Fruit fly (Drosophila melanogaster) whole organism, embryonic: ENCODE measurements around the gene Lip2.

ENCODE experiments used
- Asciz ChIP-seq: fragments of 200-800 bp; sonication (Bioruptor generic); optimal IDR thresholded peaks from 2 replicates; lab custom pipeline; 2017; ENCODE audit warnings: missing biosample characterization, mild to moderate bottlenecking, missing genetic modification characterization, missing genetic modification reagents
- CG10209 ChIP-seq: fragments of 200-800 bp; sonication (Bioruptor generic); optimal IDR thresholded peaks from 3 replicates; lab custom pipeline; 2017; ENCODE audit warnings: missing biosample characterization, mild to moderate bottlenecking, missing genetic modification characterization, missing genetic modification reagents
- CG10462 ChIP-seq: fragments of 200-800 bp; sonication (Bioruptor generic); optimal IDR thresholded peaks from 2 replicates; lab custom pipeline; 2016; ENCODE audit warnings: missing biosample characterization, missing genetic modification characterization
- CG11093 ChIP-seq: fragments of 200-800 bp; sonication (Bioruptor generic); IDR thresholded peaks from 3 replicates; pipeline ENCODE4 v1.3.6; 2022; ENCODE audit warnings: missing biosample characterization, missing genetic modification characterization
- CG12299 ChIP-seq: fragments of 200-800 bp; sonication (Bioruptor generic); optimal IDR thresholded peaks from 2 replicates; lab custom pipeline; 2018; ENCODE audit warnings: missing biosample characterization, mild to moderate bottlenecking, missing genetic modification characterization
- CG1233 ChIP-seq: fragments of 200-800 bp; sonication (Bioruptor generic); optimal IDR thresholded peaks from 4 replicates; lab custom pipeline; 2018; ENCODE audit warnings: missing biosample characterization, mild to moderate bottlenecking, missing genetic modification characterization
- CG12659 ChIP-seq: fragments of 200-800 bp; sonication (Bioruptor generic); optimal IDR thresholded peaks from 3 replicates; lab custom pipeline; 2017; ENCODE audit warnings: mild to moderate bottlenecking, missing biosample characterization, missing genetic modification reagents, missing genetic modification characterization
- CG12769 ChIP-seq: fragments of 200-800 bp; sonication (Bioruptor generic); optimal IDR thresholded peaks from 2 replicates; lab custom pipeline; 2019; ENCODE audit warnings: missing biosample characterization, mild to moderate bottlenecking, missing genetic modification characterization, moderate library complexity
- CG15269 ChIP-seq: fragments of 200-800 bp; sonication (Bioruptor generic); optimal IDR thresholded peaks from 2 replicates; lab custom pipeline; 2018; ENCODE audit warnings: missing biosample characterization, mild to moderate bottlenecking, missing genetic modification characterization, moderate library complexity
- CG17328 ChIP-seq: fragments of 200-800 bp; sonication (Bioruptor generic); IDR thresholded peaks from 2 replicates; pipeline ENCODE4 v1.3.6; 2022; ENCODE audit warnings: missing biosample characterization, missing genetic modification characterization
- CG17359 ChIP-seq: fragments of 200-800 bp; sonication (Bioruptor generic); optimal IDR thresholded peaks from 3 replicates; lab custom pipeline; 2018; ENCODE audit warnings: missing biosample characterization, mild to moderate bottlenecking, missing genetic modification characterization, moderate library complexity
- CG2120 ChIP-seq: fragments of 200-800 bp; sonication (Bioruptor generic); optimal IDR thresholded peaks from 3 replicates; lab custom pipeline; 2016; ENCODE audit warnings: missing biosample characterization, missing genetic modification characterization
- CG32532 ChIP-seq: fragments of 200-800 bp; sonication (Bioruptor generic); IDR thresholded peaks from 2 replicates; pipeline ENCODE4 v1.3.6; 2022; ENCODE audit warnings: missing biosample characterization, missing genetic modification characterization
- CG3281 ChIP-seq: fragments of 200-800 bp; sonication (Bioruptor generic); optimal IDR thresholded peaks from 3 replicates; lab custom pipeline; 2017; ENCODE audit warnings: missing biosample characterization, mild to moderate bottlenecking, missing genetic modification characterization
- CG8089 ChIP-seq: fragments of 200-800 bp; sonication (Bioruptor generic); optimal IDR thresholded peaks from 3 replicates; lab custom pipeline; 2016; ENCODE audit warnings: missing biosample characterization, missing genetic modification characterization
- CG8290 ChIP-seq, 3 experiments: fragments of 200-800 bp; sonication (Bioruptor generic); optimal IDR thresholded peaks; 2 replicates each; lab custom pipeline; 2016 to 2019; ENCODE audit warnings: missing biosample characterization in 3 of 3, missing genetic modification characterization in 3 of 3, mild to moderate bottlenecking in 2 of 3, moderate library complexity in 1 of 3
- CG8359 ChIP-seq: fragments of 200-800 bp; sonication (Bioruptor generic); optimal IDR thresholded peaks from 2 replicates; lab custom pipeline; 2017; ENCODE audit warnings: missing biosample characterization, mild to moderate bottlenecking, missing genetic modification characterization, borderline replicate concordance
- CG8924 ChIP-seq: fragments of 200-800 bp; optimal IDR thresholded peaks from 3 replicates; lab custom pipeline; 2019; ENCODE audit warnings: missing biosample characterization, mild to moderate bottlenecking, missing genetic modification characterization, moderate library complexity
- CG8944 ChIP-seq: fragments of 200-800 bp; sonication (Bioruptor generic); optimal IDR thresholded peaks from 3 replicates; lab custom pipeline; 2016; ENCODE audit warnings: missing biosample characterization, missing genetic modification characterization
- CG9437 ChIP-seq: fragments of 200-800 bp; sonication (Bioruptor generic); optimal IDR thresholded peaks from 2 replicates; lab custom pipeline; 2018; ENCODE audit warnings: missing biosample characterization, mild to moderate bottlenecking, missing genetic modification characterization
- E2f2 ChIP-seq: fragments of 200-800 bp; sonication (Bioruptor generic); IDR thresholded peaks from 2 replicates; pipeline ENCODE4 v1.3.6; 2022; ENCODE audit warnings: missing biosample characterization, missing genetic modification characterization
- H2.0 ChIP-seq: fragments of 200-800 bp; sonication (Bioruptor generic); IDR thresholded peaks from 2 replicates; pipeline ENCODE4 v1.3.6; 2022; ENCODE audit warnings: missing biosample characterization, missing genetic modification characterization
- HLHmδ ChIP-seq: fragments of 200-800 bp; sonication (Bioruptor generic); optimal IDR thresholded peaks from 2 replicates; lab custom pipeline; 2018; ENCODE audit warnings: missing biosample characterization, mild to moderate bottlenecking, missing genetic modification characterization, moderate library complexity
- HmgZ ChIP-seq: fragments of 200-800 bp; sonication (Bioruptor generic); optimal IDR thresholded peaks from 2 replicates; lab custom pipeline; 2018; ENCODE audit warnings: missing biosample characterization, mild to moderate bottlenecking, missing genetic modification characterization
- Hmr ChIP-seq: fragments of 200-800 bp; sonication (Bioruptor generic); optimal IDR thresholded peaks from 3 replicates; lab custom pipeline; 2017; ENCODE audit warnings: mild to moderate bottlenecking, missing biosample characterization, missing genetic modification reagents, missing genetic modification characterization
- Jarid2 ChIP-seq: fragments of 200-800 bp; sonication (Bioruptor generic); optimal IDR thresholded peaks from 3 replicates; lab custom pipeline; 2017; ENCODE audit warnings: mild to moderate bottlenecking, missing biosample characterization, missing genetic modification reagents, missing genetic modification characterization
- Lhr ChIP-seq: fragments of 200-800 bp; sonication (Bioruptor generic); optimal IDR thresholded peaks from 3 replicates; lab custom pipeline; 2017; ENCODE audit warnings: mild to moderate bottlenecking, missing biosample characterization, missing genetic modification reagents, missing genetic modification characterization
- Neu2 ChIP-seq: fragments of 200-800 bp; sonication (Bioruptor generic); optimal IDR thresholded peaks from 3 replicates; lab custom pipeline; 2016; ENCODE audit warnings: missing biosample characterization, missing genetic modification characterization, borderline replicate concordance
- Sry-β ChIP-seq: fragments of 200-800 bp; sonication (Bioruptor generic); optimal IDR thresholded peaks from 2 replicates; lab custom pipeline; 2018; ENCODE audit warnings: missing biosample characterization, mild to moderate bottlenecking, missing genetic modification characterization, moderate library complexity
- Usf ChIP-seq: fragments of 200-800 bp; sonication (Bioruptor generic); optimal IDR thresholded peaks from 2 replicates; lab custom pipeline; 2017; ENCODE audit warnings: missing genotype, missing biosample characterization, missing genetic modification characterization
- abd-A ChIP-seq: fragments of 200-800 bp; sonication (Bioruptor generic); optimal IDR thresholded peaks from 3 replicates; lab custom pipeline; 2019; ENCODE audit warnings: missing biosample characterization, mild to moderate bottlenecking, missing genetic modification characterization, moderate library complexity
- az2 ChIP-seq: fragments of 200-800 bp; sonication (Bioruptor generic); optimal IDR thresholded peaks from 3 replicates; lab custom pipeline; 2016; ENCODE audit warnings: missing biosample characterization, missing genetic modification characterization
- dysf ChIP-seq: fragments of 200-800 bp; sonication (Bioruptor generic); IDR thresholded peaks from 3 replicates; pipeline ENCODE4 v1.3.6; 2022; ENCODE audit warnings: missing biosample characterization, missing genetic modification characterization
- fd102C ChIP-seq: fragments of 200-800 bp; sonication (Bioruptor generic); optimal IDR thresholded peaks from 2 replicates; lab custom pipeline; 2018; ENCODE audit warnings: missing biosample characterization, mild to moderate bottlenecking, missing genetic modification characterization, moderate library complexity
- gcm2 ChIP-seq: fragments of 200-800 bp; sonication (Bioruptor generic); optimal IDR thresholded peaks from 2 replicates; lab custom pipeline; 2016; ENCODE audit warnings: missing biosample characterization, missing genetic modification characterization
- ham ChIP-seq: fragments of 200-800 bp; sonication (Bioruptor generic); IDR thresholded peaks from 2 replicates; pipeline ENCODE4 v1.3.6; 2022; ENCODE audit warnings: missing biosample characterization, missing genetic modification characterization
- klu ChIP-seq: fragments of 200-800 bp; sonication (Bioruptor generic); IDR thresholded peaks from 2 replicates; pipeline ENCODE4 v1.3.6; 2022; ENCODE audit warnings: missing biosample characterization, missing genetic modification characterization
- kni ChIP-seq: fragments of 200-800 bp; sonication (Bioruptor generic); optimal IDR thresholded peaks from 3 replicates; lab custom pipeline; 2017; ENCODE audit warnings: mild to moderate bottlenecking, missing biosample characterization, missing genetic modification reagents, missing genetic modification characterization
- nau ChIP-seq: fragments of 200-800 bp; sonication (Bioruptor generic); optimal IDR thresholded peaks from 3 replicates; lab custom pipeline; 2017; ENCODE audit warnings: missing biosample characterization, mild to moderate bottlenecking, missing genetic modification characterization, missing genetic modification reagents
- org-1 ChIP-seq: fragments of 200-800 bp; sonication (Bioruptor generic); optimal IDR thresholded peaks from 2 replicates; lab custom pipeline; 2017; ENCODE audit warnings: missing biosample characterization, missing genetic modification characterization
- ranshi ChIP-seq: fragments of 200-800 bp; sonication (Bioruptor generic); IDR thresholded peaks from 2 replicates; pipeline ENCODE4 v1.3.6; 2022; ENCODE audit warnings: missing biosample characterization, missing genetic modification characterization
- tap ChIP-seq: fragments of 200-800 bp; optimal IDR thresholded peaks from 3 replicates; lab custom pipeline; 2019; ENCODE audit warnings: missing biosample characterization, mild to moderate bottlenecking, missing genetic modification characterization, moderate library complexity
- tio ChIP-seq: fragments of 200-800 bp; sonication (Bioruptor generic); optimal IDR thresholded peaks from 2 replicates; lab custom pipeline; 2017; ENCODE audit warnings: missing biosample characterization, missing genetic modification characterization, inconsistent platforms
- tna ChIP-seq: fragments of 200-800 bp; sonication (Bioruptor generic); IDR thresholded peaks from 2 replicates; pipeline ENCODE4 v1.3.6; 2022; ENCODE audit warnings: missing biosample characterization, missing genetic modification characterization; ENCODE audit not compliant: partially characterized antibody
- trem ChIP-seq: fragments of 200-800 bp; optimal IDR thresholded peaks from 3 replicates; lab custom pipeline; 2019; ENCODE audit warnings: missing biosample characterization, mild to moderate bottlenecking, missing genetic modification characterization, moderate library complexity
- ttk ChIP-seq: fragments of 200-800 bp; sonication (Bioruptor generic); IDR thresholded peaks from 2 replicates; pipeline ENCODE4 v2.1.2; 2022; ENCODE audit warnings: missing biosample characterization, missing genetic modification characterization
- unpg ChIP-seq: fragments of 200-800 bp; sonication (Bioruptor generic); optimal IDR thresholded peaks from 3 replicates; lab custom pipeline; 2018; ENCODE audit warnings: missing biosample characterization, mild to moderate bottlenecking, missing genetic modification characterization, moderate library complexity
- wor ChIP-seq: fragments of 200-800 bp; sonication (Bioruptor generic); IDR thresholded peaks from 2 replicates; pipeline ENCODE4 v1.3.6; 2022; ENCODE audit warnings: missing biosample characterization, missing genetic modification characterization

Lip2 gene

DNA sequence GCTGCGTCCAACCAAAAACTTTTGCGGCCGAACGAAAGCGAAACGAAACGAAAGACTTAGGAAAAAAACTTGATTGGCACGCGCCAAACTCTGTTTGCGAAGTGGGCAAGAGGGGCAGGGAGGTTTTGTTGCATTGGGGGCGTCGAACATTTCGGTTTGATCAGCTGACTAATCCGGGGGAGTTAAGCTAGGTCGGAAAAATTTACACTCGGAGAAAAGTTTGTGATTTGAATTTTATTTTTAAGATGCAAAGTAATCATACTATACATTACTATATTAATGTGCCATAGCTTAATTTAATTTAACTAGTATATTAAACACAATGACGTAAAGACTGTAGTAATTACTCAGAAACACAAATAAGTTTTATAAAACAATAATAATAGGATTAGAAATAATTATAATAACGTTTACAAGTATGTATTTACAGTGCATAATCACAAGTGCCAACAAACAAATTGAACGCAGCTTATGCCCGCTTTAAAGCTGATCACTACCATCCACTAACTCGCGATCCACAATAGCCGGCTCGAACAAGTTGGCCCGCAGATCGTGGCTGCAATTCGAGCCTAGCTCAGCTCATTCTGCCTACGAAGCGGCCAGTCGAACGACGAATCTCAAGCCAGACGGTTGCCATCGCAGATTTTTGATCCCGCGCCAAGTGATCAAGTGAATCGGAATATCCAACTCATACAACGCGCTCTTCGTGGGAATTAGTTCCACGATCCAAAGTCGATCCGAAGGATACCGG lies 47.6 kb downstream of the Lip2 start, which contains the start of gene CG31871 (continued):
- TF ChIP-seq HLHmδ (GFP tag; lab: Kevin White, UChicago) (peak; percentile 64), E2f2 (GFP tag; lab: Robert Waterston, UW) (peak; percentile 39; the same call in 1 of the 2 replicates), CG10209 (GFP tag; lab: Kevin White, UChicago) (peak; percentile 61), tio (peak; percentile 39), trem (tag; lab: Kevin White, UChicago) (peak; percentile 53), Asciz (GFP tag; lab: Kevin White, UChicago) (peak; percentile 77), CG11093 (GFP tag; lab: Robert Waterston, UW) (0 out of 3 replicates have a peak, but pooled peaks have one; percentile 52), Usf (GFP tag; lab: Kevin White, UChicago) (peak; percentile 34), CG8944 (GFP tag; lab: Kevin White, UChicago) (no peak), ranshi (GFP tag; lab: Robert Waterston, UW) (peak; percentile 63), ham (GFP tag; lab: Robert Waterston, UW) (no peak), H2.0 (GFP tag; lab: Robert Waterston, UW) (peak; percentile 62), CG15269 (tag; lab: Kevin White, UChicago) (peak; percentile 82), CG12659 (GFP tag; lab: Kevin White, UChicago) (peak; percentile 71), unpg (GFP tag; lab: Kevin White, UChicago) (peak; percentile 82), abd-A (tag; lab: Kevin White, UChicago) (no peak), CG2120 (GFP tag; lab: Kevin White, UChicago) (peak; percentile 25), CG17359 (tag; lab: Kevin White, UChicago) (peak; percentile 81), dysf (GFP tag; lab: Robert Waterston, UW) (peak; percentile 81), ttk (peak; percentile 77), CG3281 (peak; percentile 56), Lhr (GFP tag; lab: Kevin White, UChicago) (peak; percentile 34), wor (GFP tag; lab: Robert Waterston, UW) (peak; percentile 68), Hmr (GFP tag; lab: Kevin White, UChicago) (peak; percentile 58), org-1 (GFP tag; lab: Kevin White, UChicago) (peak; percentile 49), Jarid2 (GFP tag; lab: Kevin White, UChicago) (peak; percentile 52), CG8089 (GFP tag; lab: Kevin White, UChicago) (no peak), az2 (GFP tag; lab: Kevin White, UChicago) (peak; percentile 64), CG1233 (GFP tag; lab: Kevin White, UChicago) (peak; percentile 53), fd102C (GFP tag; lab: Kevin White, UChicago) (no peak), HmgZ (tag; lab: Kevin White, UChicago) (peak; percentile 43), CG17328 (GFP tag; lab: Robert Waterston, UW) (peak; percentile 73), CG8290 (GFP tag; optimal IDR thresholded peaks at IDR 0.05; lab: Kevin White, UChicago) (peak; percentile 9), CG8290 (tag; optimal IDR thresholded peaks at IDR 0.05; lab: Kevin White, UChicago) (no peak), CG32532 (GFP tag; lab: Robert Waterston, UW) (peak; percentile 69), CG12769 (peak; percentile 30), CG12299 (tag; lab: Kevin White, UChicago) (peak; percentile 48), CG8924 (tag; lab: Kevin White, UChicago) (peak; percentile 85), CG10462 (no peak), CG9437 (GFP tag; lab: Kevin White, UChicago) (peak; percentile 65), CG8359 (peak; percentile 2), kni (GFP tag; lab: Kevin White, UChicago) (peak; percentile 48), tna (no peak), gcm2 (GFP tag; lab: Kevin White, UChicago) (no peak), nau (GFP tag; lab: Kevin White, UChicago) (peak; percentile 22), Sry-β (no peak), Neu2 (GFP tag; lab: Kevin White, UChicago) (no peak), klu (peak; percentile 92), tap (tag; lab: Kevin White, UChicago) (peak; percentile 75)
